Worm (Caenorhabditis elegans) whole organism, mixed stage, embryonic: ENCODE data around the gene mrps-18A.

Experiments
- ham-2 ChIP-seq: fragments of 200-800 bp; sonication (Bioruptor generic); optimal IDR thresholded peaks from 2 replicates; lab custom pipeline; 2018; ENCODE audit warnings: mild to moderate bottlenecking, missing genetic modification characterization, missing compliant biosample characterization
- lin-13 ChIP-seq: fragments of 150-350 bp; optimal IDR thresholded peaks from 2 replicates; lab custom pipeline; 2014; ENCODE audit warnings: missing biosample characterization, missing genetic modification characterization
- nhr-12 ChIP-seq: fragments of 150-350 bp; optimal IDR thresholded peaks from 2 replicates; lab custom pipeline; 2014; ENCODE audit warnings: missing biosample characterization, missing genetic modification characterization
- nhr-2 ChIP-seq: fragments of 150-350 bp; optimal IDR thresholded peaks from 2 replicates; lab custom pipeline; 2014; ENCODE audit warnings: missing biosample characterization, missing genetic modification characterization
- nhr-237 ChIP-seq: fragments of 150-350 bp; optimal IDR thresholded peaks from 2 replicates; lab custom pipeline; 2014; ENCODE audit warnings: missing biosample characterization, missing genetic modification characterization
- pha-4 ChIP-seq: fragments of 150-350 bp; optimal IDR thresholded peaks from 2 replicates; lab custom pipeline; 2018; ENCODE audit warnings: missing biosample characterization, missing genetic modification reagents, missing genetic modification characterization
- snpc-4 ChIP-seq: fragments of 150-350 bp; optimal IDR thresholded peaks from 2 replicates; lab custom pipeline; 2014; ENCODE audit warnings: missing biosample characterization, missing genetic modification characterization
- unc-39 ChIP-seq: fragments of 150-350 bp; optimal IDR thresholded peaks from 2 replicates; lab custom pipeline; 2014; ENCODE audit warnings: missing biosample characterization, missing genetic modification characterization
- unc-62 ChIP-seq: fragments of 150-350 bp; optimal IDR thresholded peaks from 2 replicates; lab custom pipeline; 2014; ENCODE audit warnings: missing biosample characterization, missing genetic modification reagents, missing genetic modification characterization
- ztf-11 ChIP-seq: fragments of 150-350 bp; optimal IDR thresholded peaks from 2 replicates; lab custom pipeline; 2014; ENCODE audit warnings: missing biosample characterization, missing genetic modification characterization

- TF ChIP-seq pha-4 (tag; lab: Kevin White, UChicago) = no peak
- TF ChIP-seq nhr-2 = no peak
- no peak for TF ChIP-seq snpc-4 (tag; lab: Kevin White, UChicago)
- no peak for TF ChIP-seq ham-2 (GFP tag; lab: Kevin White, UChicago)
- no peak for TF ChIP-seq lin-13 (tag; lab: Kevin White, UChicago)
- TF ChIP-seq unc-39 = no peak
- TF ChIP-seq nhr-12 = no peak
- no peak for TF ChIP-seq ztf-11 (tag; lab: Kevin White, UChicago)
- TF ChIP-seq nhr-237 (tag; lab: Kevin White, UChicago) = no peak
- TF ChIP-seq unc-62 (GFP tag; lab: Kevin White, UChicago) = no peak
Measured at ce11 chrIII:8305304-8305703, 26.4 kb downstream of the mrps-18A start.
